Worm (Caenorhabditis elegans): ENCODE measurements around the gene Y75B8A.37.

Y75B8A.37 gene

DNA sequence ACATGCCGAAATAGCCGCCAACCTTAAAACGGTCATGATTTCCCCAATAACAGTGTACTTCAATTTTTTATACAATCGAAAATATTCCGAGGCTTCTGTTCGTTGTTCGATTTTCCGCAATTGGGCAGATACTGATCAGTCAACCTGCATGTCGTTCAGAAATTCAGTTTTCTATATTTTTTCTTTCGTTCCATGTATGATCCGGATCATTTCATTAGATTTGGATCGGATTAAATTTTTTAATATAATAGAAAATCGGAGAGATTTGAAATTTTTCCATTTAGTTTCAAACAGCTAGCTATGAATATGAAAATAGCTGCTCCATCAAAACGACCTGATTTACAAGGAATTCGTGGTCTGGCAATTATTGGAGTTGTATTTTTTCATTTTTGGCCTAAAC is at the start of gene Y75B8A.37:
Gene Y75B8A.37 (plus strand): TSS at position 301 of the 400 bp plus-strand sequence.
- TF ChIP-seq nhr-84 (tag; optimal IDR thresholded peaks at IDR 0.05) (no peak), fkh-4 (tag; optimal IDR thresholded peaks at IDR 0.05; ENCODE audit: borderline replicate concordance) (no peak), snu-23 (GFP tag; optimal IDR thresholded peaks at IDR 0.05) (no peak), ceh-82 (tag; optimal IDR thresholded peaks at IDR 0.05) (no peak), ceh-8 (GFP tag; optimal IDR thresholded peaks at IDR 0.05) (no peak), mef-2 (tag; optimal IDR thresholded peaks at IDR 0.05) (no peak)

DNA sequence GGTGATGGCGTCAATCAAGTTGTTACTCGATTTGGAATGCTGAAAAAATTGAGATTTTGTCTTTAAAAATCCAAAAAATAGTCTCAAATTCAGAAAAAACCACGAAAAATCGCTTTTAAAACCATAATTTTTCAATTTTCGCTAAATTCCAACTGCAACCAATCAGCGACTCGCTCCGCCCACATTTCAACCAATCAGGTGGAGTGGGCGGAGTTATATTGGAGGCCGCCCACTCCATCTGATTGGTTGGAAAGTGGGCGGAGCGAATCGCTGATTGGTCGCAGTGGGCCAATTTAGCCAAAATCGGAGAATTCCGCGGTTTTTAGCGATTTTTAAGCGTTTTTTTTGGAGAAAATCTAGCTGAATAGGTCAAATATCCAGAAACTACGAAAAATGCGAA is 45.5 kb upstream of the Y75B8A.37 start:
- no peak for TF ChIP-seq efl-1 (optimal IDR thresholded peaks at IDR 0.05)
- peak in 1 of 2 experiments; percentile 46 for TF ChIP-seq efl-1 (GFP tag; optimal IDR thresholded peaks at IDR 0.05 in 1 of 2)
- TF ChIP-seq sox-4 (tag; optimal IDR thresholded peaks at IDR 0.05): no peak
- TF ChIP-seq pax-3 (tag; optimal IDR thresholded peaks at IDR 0.05): no peak

DNA sequence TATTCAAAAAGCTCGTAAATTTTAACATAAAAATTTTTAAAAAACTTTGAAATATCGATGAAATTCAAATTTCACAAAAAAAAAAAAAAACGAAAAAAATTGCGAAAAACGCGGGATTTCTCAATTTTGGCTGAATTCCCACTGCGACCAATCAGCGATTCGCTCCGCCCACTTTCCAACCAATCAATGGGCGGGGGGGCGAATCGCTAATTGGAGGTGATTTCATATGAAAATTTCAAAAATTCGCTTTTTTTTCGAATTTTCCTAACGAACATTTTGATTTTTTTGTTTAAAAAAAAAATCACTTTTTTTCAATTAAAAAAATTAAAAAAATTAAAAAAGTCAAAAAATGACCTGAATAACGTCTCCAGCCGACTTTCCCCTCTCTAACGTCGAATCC is 44.9 kb upstream of the Y75B8A.37 start:
- TF ChIP-seq nhr-90 (tag; optimal IDR thresholded peaks at IDR 0.05; ENCODE audit: poor library complexity): no peak
- TF ChIP-seq nhr-12 (tag; optimal IDR thresholded peaks at IDR 0.05): no peak

ce11 chrIII:12273598-12274090 is 41.6 kb upstream of the Y75B8A.37 start, which contains the start of the genes Y75B8A.24 and Y75B8A.25:
TSS of gene Y75B8A.24 (minus strand) at chrIII:12273752.
TSS of gene Y75B8A.25 (plus strand) at chrIII:12274040.
- TF ChIP-seq tbx-2 (tag; optimal IDR thresholded peaks at IDR 0.05): peak; percentile 93
- peak; percentile 31 for TF ChIP-seq zip-4 (GFP tag; optimal IDR thresholded peaks at IDR 0.05)
- peak; percentile 75 for TF ChIP-seq sup-37 (GFP tag; optimal IDR thresholded peaks at IDR 0.05)
- peak; percentile 83 to 84 for TF ChIP-seq lin-35 (GFP tag; optimal IDR thresholded peaks at IDR 0.05)
- TF ChIP-seq nhr-12 (tag; optimal IDR thresholded peaks at IDR 0.05): no peak
- TF ChIP-seq aha-1 (tag; optimal IDR thresholded peaks at IDR 0.05): peak; percentile 1
- no peak for TF ChIP-seq egl-27 (tag; optimal IDR thresholded peaks at IDR 0.05)
- TF ChIP-seq hpl-2 (GFP tag; optimal IDR thresholded peaks at IDR 0.05): no peak
- peak; percentile 92 for TF ChIP-seq nhr-71 (tag; optimal IDR thresholded peaks at IDR 0.05)
- TF ChIP-seq efl-1 (optimal IDR thresholded peaks at IDR 0.05): peak; percentile 87 to 90
- TF ChIP-seq efl-1 (GFP tag; optimal IDR thresholded peaks at IDR 0.05 in 1 of 2): peak; percentile 85 to 98
- peak; percentile 99 for TF ChIP-seq rnt-1 (tag; optimal IDR thresholded peaks at IDR 0.05)
- TF ChIP-seq nhr-84 (tag; optimal IDR thresholded peaks at IDR 0.05): no peak
- peak; percentile 89 for TF ChIP-seq snu-23 (GFP tag; optimal IDR thresholded peaks at IDR 0.05)
- peak; percentile 26 for TF ChIP-seq blmp-1 (tag; optimal IDR thresholded peaks at IDR 0.05)
- peak; percentile 92 for TF ChIP-seq dsc-1 (tag; optimal IDR thresholded peaks at IDR 0.05)
- peak in 1 of 2 experiments; percentile 34 for TF ChIP-seq mdl-1 (tag; optimal IDR thresholded peaks at IDR 0.05)
- peak; percentile 89 for TF ChIP-seq swsn-7 (tag; optimal IDR thresholded peaks at IDR 0.05)
- peak; percentile 56 for TF ChIP-seq C34B4.2 (tag; optimal IDR thresholded peaks at IDR 0.05)
- TF ChIP-seq sptf-1 (tag; optimal IDR thresholded peaks at IDR 0.05): no peak
- peak; percentile 64 for TF ChIP-seq skn-1 (tag; optimal IDR thresholded peaks at IDR 0.05)
- peak; percentile 66 for TF ChIP-seq jun-1 (tag; optimal IDR thresholded peaks at IDR 0.05)
- peak; percentile 54 to 73 (median 72) for TF ChIP-seq ceh-82 (tag; optimal IDR thresholded peaks at IDR 0.05)
- no peak for TF ChIP-seq ama-1 (optimal IDR thresholded peaks at IDR 0.05)
- TF ChIP-seq Y116A8C.19 (tag; optimal IDR thresholded peaks at IDR 0.05; ENCODE audit: borderline replicate concordance): peak; percentile 78
- TF ChIP-seq nhr-47 (tag; optimal IDR thresholded peaks at IDR 0.05): peak; percentile 95
- peak; percentile 86 for TF ChIP-seq mab-9 (GFP tag; IDR thresholded peaks at IDR 0.05)
- peak; percentile 76 for TF ChIP-seq unc-86 (tag; optimal IDR thresholded peaks at IDR 0.05)
- peak; percentile 93 for TF ChIP-seq egl-13 (tag; optimal IDR thresholded peaks at IDR 0.05)
- peak; percentile 51 for TF ChIP-seq F16B12.6 (tag; optimal IDR thresholded peaks at IDR 0.05)
- TF ChIP-seq vab-15 (tag; optimal IDR thresholded peaks at IDR 0.05): no peak
- TF ChIP-seq lsy-2 (tag; optimal IDR thresholded peaks at IDR 0.05): peak; percentile 79 to 88
- peak; percentile 78 for TF ChIP-seq fkh-8 (tag; optimal IDR thresholded peaks at IDR 0.05)
- TF ChIP-seq nhr-85 (tag): peak; percentile 95
- TF ChIP-seq irx-1 (tag; optimal IDR thresholded peaks at IDR 0.05): peak; percentile 96
- TF ChIP-seq snpc-4 (tag; optimal IDR thresholded peaks at IDR 0.05): peak; percentile 87
- TF ChIP-seq unc-62 (GFP tag; optimal IDR thresholded peaks at IDR 0.05): peak; percentile 14
- TF ChIP-seq tlp-1 (tag; optimal IDR thresholded peaks at IDR 0.05): no peak
- peak; percentile 48 for TF ChIP-seq nhr-11 (tag; optimal IDR thresholded peaks at IDR 0.05)
- TF ChIP-seq C16A3.4 (tag; optimal IDR thresholded peaks at IDR 0.05): peak; percentile 21
- TF ChIP-seq sox-4 (tag; optimal IDR thresholded peaks at IDR 0.05): peak; percentile 92
- TF ChIP-seq lin-15B (tag; optimal IDR thresholded peaks at IDR 0.05): peak; percentile 75

Measured in whole organism, L1 larva.